Worm (Caenorhabditis elegans) whole organism, mixed stage, embryonic: ENCODE measurements around the gene R09H10.3.

Experiments used
- M03D4.4 ChIP-seq: sonication (generic microtip); optimal IDR thresholded peaks from 2 replicates; lab custom pipeline; 2017; ENCODE audit warnings: mild to moderate bottlenecking, missing genetic modification characterization, missing compliant biosample characterization
- bed-3 ChIP-seq: fragments of 200-800 bp; sonication (Bioruptor generic); optimal IDR thresholded peaks from 3 replicates; lab custom pipeline; 2018; ENCODE audit warnings: mild to moderate bottlenecking, missing genetic modification characterization, moderate library complexity, missing compliant biosample characterization
- blmp-1 ChIP-seq: fragments of 150-350 bp; optimal IDR thresholded peaks from 2 replicates; lab custom pipeline; 2014; ENCODE audit warnings: missing biosample characterization, missing genetic modification characterization
- ceh-39 ChIP-seq: fragments of 150-350 bp; optimal IDR thresholded peaks from 2 replicates; lab custom pipeline; 2014; ENCODE audit warnings: missing biosample characterization, missing genetic modification characterization
- ceh-43 ChIP-seq: fragments of 200-800 bp; sonication (Bioruptor generic); optimal IDR thresholded peaks from 2 replicates; lab custom pipeline; 2018; ENCODE audit warnings: mild to moderate bottlenecking, missing genetic modification characterization, moderate library complexity, missing compliant biosample characterization
- ces-1 ChIP-seq: fragments of 150-350 bp; optimal IDR thresholded peaks from 2 replicates; lab custom pipeline; 2014; ENCODE audit warnings: missing biosample characterization, missing genetic modification reagents, missing genetic modification characterization
- cnd-1 ChIP-seq: fragments of 200-800 bp; sonication (Bioruptor generic); optimal IDR thresholded peaks from 2 replicates; lab custom pipeline; 2018; ENCODE audit warnings: mild to moderate bottlenecking, missing genetic modification characterization, missing compliant biosample characterization
- drap-1 ChIP-seq: fragments of 200-800 bp; sonication (Bioruptor generic); optimal IDR thresholded peaks from 3 replicates; lab custom pipeline; 2018; ENCODE audit warnings: mild to moderate bottlenecking, missing genetic modification characterization, missing compliant biosample characterization
- elt-3 ChIP-seq: fragments of 150-350 bp; optimal IDR thresholded peaks from 2 replicates; lab custom pipeline; 2014; ENCODE audit warnings: missing biosample characterization, missing genetic modification characterization
- flh-1 ChIP-seq: fragments of 200-800 bp; sonication (Bioruptor generic); optimal IDR thresholded peaks from 2 replicates; lab custom pipeline; 2018; ENCODE audit warnings: mild to moderate bottlenecking, missing genetic modification characterization, moderate library complexity, missing compliant biosample characterization
- ham-2 ChIP-seq: fragments of 200-800 bp; sonication (Bioruptor generic); optimal IDR thresholded peaks from 2 replicates; lab custom pipeline; 2018; ENCODE audit warnings: mild to moderate bottlenecking, missing genetic modification characterization, missing compliant biosample characterization
- hlh-1 ChIP-seq: fragments of 150-350 bp; optimal IDR thresholded peaks from 2 replicates; lab custom pipeline; 2014; ENCODE audit warnings: missing biosample characterization, missing genetic modification reagents, missing genetic modification characterization
- lin-32 ChIP-seq: fragments of 200-800 bp; sonication (Bioruptor generic); optimal IDR thresholded peaks from 2 replicates; lab custom pipeline; 2018; ENCODE audit warnings: mild to moderate bottlenecking, missing genetic modification characterization, missing compliant biosample characterization
- lsy-2 ChIP-seq: fragments of 150-350 bp; optimal IDR thresholded peaks from 2 replicates; lab custom pipeline; 2014; ENCODE audit warnings: missing biosample characterization, missing genetic modification characterization
- mab-5 ChIP-seq: fragments of 150-350 bp; optimal IDR thresholded peaks from 2 replicates; lab custom pipeline; 2014; ENCODE audit warnings: missing biosample characterization, missing genetic modification characterization
- mls-2 ChIP-seq: sonication (generic microtip); optimal IDR thresholded peaks from 2 replicates; lab custom pipeline; 2016; ENCODE audit warnings: mild to moderate bottlenecking, missing genetic modification characterization, moderate library complexity, missing compliant biosample characterization
- nhr-237 ChIP-seq: fragments of 150-350 bp; optimal IDR thresholded peaks from 2 replicates; lab custom pipeline; 2014; ENCODE audit warnings: missing biosample characterization, missing genetic modification characterization
- nhr-28 ChIP-seq: fragments of 150-350 bp; optimal IDR thresholded peaks from 2 replicates; lab custom pipeline; 2014; ENCODE audit warnings: missing biosample characterization, missing genetic modification characterization
- sem-2 ChIP-seq: fragments of 200-800 bp; sonication (Bioruptor generic); optimal IDR thresholded peaks from 2 replicates; lab custom pipeline; 2018; ENCODE audit warnings: mild to moderate bottlenecking, missing genetic modification characterization, missing compliant biosample characterization
- sptf-1 ChIP-seq: sonication (generic microtip); optimal IDR thresholded peaks from 2 replicates; lab custom pipeline; 2017; ENCODE audit warnings: mild to moderate bottlenecking, missing genetic modification characterization, moderate library complexity, missing compliant biosample characterization
- unc-120 ChIP-seq: sonication (generic microtip); optimal IDR thresholded peaks from 2 replicates; lab custom pipeline; 2017; ENCODE audit warnings: missing genetic modification characterization, missing compliant biosample characterization; ENCODE audit not compliant: poor library complexity, severe bottlenecking
- zip-8 ChIP-seq: fragments of 150-350 bp; optimal IDR thresholded peaks from 2 replicates; lab custom pipeline; 2014; ENCODE audit warnings: missing biosample characterization, missing genetic modification characterization
- ztf-11 ChIP-seq: fragments of 150-350 bp; optimal IDR thresholded peaks from 2 replicates; lab custom pipeline; 2014; ENCODE audit warnings: missing biosample characterization, missing genetic modification characterization

R09H10.3 gene

DNA sequence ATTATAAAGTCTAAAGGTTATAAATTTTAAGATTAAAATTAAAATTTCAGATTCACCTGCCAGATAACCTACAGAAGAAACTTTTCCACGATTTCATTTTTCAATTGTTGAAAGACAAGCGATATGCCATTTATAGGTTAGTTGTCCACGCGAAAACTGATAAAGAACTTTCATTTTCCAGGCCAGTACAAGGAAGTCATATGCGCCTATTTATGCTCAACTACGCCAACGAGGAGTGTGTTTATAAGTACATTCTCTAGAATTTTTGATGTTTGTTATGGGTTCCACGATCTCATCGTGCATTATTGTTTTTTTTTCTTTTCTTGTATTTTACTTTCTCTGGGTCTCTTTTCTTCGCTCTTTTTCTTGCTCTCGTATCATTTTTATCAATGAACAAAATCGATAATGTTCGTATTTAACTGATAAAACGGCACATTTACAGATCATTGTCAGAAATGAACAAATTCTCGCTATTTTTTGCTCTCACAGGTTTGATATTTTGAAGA is at the start of gene R09H10.3:
TSS of gene R09H10.3 (plus strand) at position 456 of the 506 bp plus-strand sequence.
- TF ChIP-seq mls-2 (tag; lab: Kevin White, UChicago) (no peak), lin-32 (no peak), lsy-2 (tag; lab: Kevin White, UChicago) (no peak), ceh-43 (GFP tag; lab: Kevin White, UChicago) (no peak), unc-120 (no peak)

- TF ChIP-seq nhr-28 (no peak), sptf-1 (no peak), elt-3 (tag; lab: Kevin White, UChicago) (no peak)
These were observed 48.4 kb upstream of the R09H10.3 start, which contains the start of gene zim-3 for ce11 chrIV:10558415-10558814. zim-3 (plus strand) TSS chrIV:10558715.

ce11 chrIV:10561605-10562004 is 45.2 kb upstream of the R09H10.3 start, which contains the start of gene him-8:
him-8 (plus strand) TSS chrIV:10561905.
- TF ChIP-seq cnd-1 (tag; lab: Kevin White, UChicago) (no peak), nhr-28 (no peak), ceh-43 (GFP tag; lab: Kevin White, UChicago) (no peak), mab-5 (tag; lab: Kevin White, UChicago) (no peak), ham-2 (GFP tag; lab: Kevin White, UChicago) (no peak), lin-32 (no peak), drap-1 (GFP tag; lab: Kevin White, UChicago) (no peak), flh-1 (GFP tag; lab: Kevin White, UChicago) (no peak), nhr-237 (tag; lab: Kevin White, UChicago) (no peak), ces-1 (GFP tag; lab: Kevin White, UChicago) (no peak), sem-2 (no peak)

- TF ChIP-seq hlh-1 (tag; lab: Kevin White, UChicago) (no peak), unc-120 (no peak), lin-32 (no peak), ztf-11 (no peak)
These were observed 42.2 kb upstream of the R09H10.3 start for ce11 chrIV:10564613-10565012.

ce11 chrIV:10565282-10565681 is 41.5 kb upstream of the R09H10.3 start:
- TF ChIP-seq bed-3 (GFP tag; lab: Kevin White, UChicago) (no peak), ces-1 (GFP tag; lab: Kevin White, UChicago) (peak; percentile 67)

- TF ChIP-seq nhr-237 (tag; lab: Kevin White, UChicago), result no peak
- no peak for TF ChIP-seq ceh-39 (tag; lab: Kevin White, UChicago)
- TF ChIP-seq drap-1 (GFP tag; lab: Kevin White, UChicago), result no peak
- TF ChIP-seq unc-120, result no peak
- TF ChIP-seq cnd-1 (tag; lab: Kevin White, UChicago), result no peak
These were observed 39.0 kb upstream of the R09H10.3 start for ce11 chrIV:10567822-10568221.

DNA sequence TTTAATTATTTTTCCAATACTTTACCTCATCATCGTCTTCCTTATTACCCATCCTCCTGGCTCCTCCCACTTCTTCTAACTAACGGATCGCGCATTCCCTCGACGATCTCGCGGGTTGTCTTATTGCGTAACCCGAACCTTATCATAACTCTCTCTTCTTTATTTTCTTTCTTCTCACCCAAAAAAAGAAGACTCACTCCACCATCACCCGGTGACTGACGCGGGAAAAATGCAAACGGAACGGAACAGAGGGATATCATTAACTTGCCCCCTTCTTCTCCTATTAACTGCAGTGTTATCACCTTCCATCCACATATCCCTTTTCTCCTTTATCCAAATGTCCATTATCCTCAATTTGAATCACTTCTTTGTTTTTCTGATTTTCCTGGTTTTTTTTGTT is 36.8 kb upstream of the R09H10.3 start:
- TF ChIP-seq blmp-1 (tag; lab: Kevin White, UChicago) (peak; percentile 4), M03D4.4 (tag; lab: Kevin White, UChicago) (no peak), lsy-2 (tag; lab: Kevin White, UChicago) (no peak), elt-3 (tag; lab: Kevin White, UChicago) (peak; percentile 41), zip-8 (tag; lab: Kevin White, UChicago) (peak; percentile 37)

ce11 chrIV:10571020-10571419 is 35.8 kb upstream of the R09H10.3 start:
- TF ChIP-seq lsy-2 (tag; lab: Kevin White, UChicago), result no peak
- TF ChIP-seq lin-32, result no peak
- no peak for TF ChIP-seq mab-5 (tag; lab: Kevin White, UChicago)
- peak; percentile 94 for TF ChIP-seq ces-1 (GFP tag; lab: Kevin White, UChicago)
- no peak for TF ChIP-seq drap-1 (GFP tag; lab: Kevin White, UChicago)
- no peak for TF ChIP-seq ztf-11
- no peak for TF ChIP-seq hlh-1 (tag; lab: Kevin White, UChicago)
- TF ChIP-seq flh-1 (GFP tag; lab: Kevin White, UChicago), result no peak
- TF ChIP-seq nhr-28, result no peak
- TF ChIP-seq, all 35 proteins: peak for 1
